Fruit fly (Drosophila melanogaster): ENCODE results near the gene CG9626.

- TF ChIP-seq Crg-1 (GFP tag; optimal IDR thresholded peaks at IDR 0.05) (no peak), Clk (GFP tag; optimal IDR thresholded peaks at IDR 0.05) (no peak), kay (GFP tag; ENCODE audit: borderline replicate concordance) (no peak), ovo (GFP tag; optimal IDR thresholded peaks at IDR 0.05) (no peak), CG7101 (tag; optimal IDR thresholded peaks at IDR 0.05) (no peak), CG33017 (tag; optimal IDR thresholded peaks at IDR 0.05) (no peak), Hr96 (GFP tag; optimal IDR thresholded peaks at IDR 0.05) (no peak), CG14711 (tag; optimal IDR thresholded peaks at IDR 0.05) (no peak), Mnt (GFP tag; optimal IDR thresholded peaks at IDR 0.05) (no peak), bab1 (GFP tag; optimal IDR thresholded peaks at IDR 0.05) (no peak)
Observed at dm6 chr3R:8347835-8348234, 47.1 kb upstream of the CG9626 start.

Data from whole organism, adult.